Fruit fly (Drosophila melanogaster) whole organism, pupa: ENCODE results near the gene Hsp26.

ENCODE experiments used
- CG12605 ChIP-seq: fragments of 200-800 bp; sonication (Bioruptor generic); IDR thresholded peaks from 2 replicates; pipeline ENCODE4 v1.3.6; 2022; ENCODE audit warnings: missing biosample characterization, missing genetic modification characterization
- CG13204 ChIP-seq: fragments of 200-800 bp; sonication (Bioruptor generic); optimal IDR thresholded peaks from 2 replicates; lab custom pipeline; 2018; ENCODE audit warnings: missing biosample characterization, mild to moderate bottlenecking, missing genetic modification characterization, moderate library complexity
- CG14655 ChIP-seq: fragments of 200-800 bp; sonication (Bioruptor generic); optimal IDR thresholded peaks from 3 replicates; lab custom pipeline; 2017; ENCODE audit warnings: mild to moderate bottlenecking, missing biosample characterization, missing genetic modification reagents, missing genetic modification characterization
- CG34367 ChIP-seq: fragments of 200-800 bp; sonication (Bioruptor generic); optimal IDR thresholded peaks from 2 replicates; lab custom pipeline; 2018; ENCODE audit warnings: missing biosample characterization, mild to moderate bottlenecking, missing genetic modification characterization
- CG4496 ChIP-seq: fragments of 200-800 bp; sonication (Bioruptor generic); IDR thresholded peaks from 3 replicates; pipeline ENCODE4 v1.3.6; 2022; ENCODE audit warnings: missing biosample characterization, missing genetic modification characterization
- CG8301 ChIP-seq: fragments of 200-800 bp; sonication (Bioruptor generic); optimal IDR thresholded peaks from 2 replicates; lab custom pipeline; 2018; ENCODE audit warnings: missing biosample characterization, mild to moderate bottlenecking, missing genetic modification characterization
- CG9948 ChIP-seq: fragments of 200-800 bp; sonication (Bioruptor generic); optimal IDR thresholded peaks from 2 replicates; lab custom pipeline; 2018; ENCODE audit warnings: missing biosample characterization, mild to moderate bottlenecking, missing genetic modification characterization, moderate library complexity
- EcR ChIP-seq: fragments of 200-800 bp; sonication (Bioruptor generic); optimal IDR thresholded peaks from 3 replicates; lab custom pipeline; 2019; ENCODE audit warnings: missing biosample characterization, missing genetic modification characterization, mild to moderate bottlenecking, moderate library complexity, missing genetic modification reagents
- Ets98B ChIP-seq: fragments of 200-800 bp; sonication (Bioruptor generic); IDR thresholded peaks from 2 replicates; pipeline ENCODE4 v1.3.6; 2022; ENCODE audit warnings: missing biosample characterization, missing genetic modification characterization
- Pif1A ChIP-seq: fragments of 200-800 bp; sonication (Bioruptor generic); optimal IDR thresholded peaks from 3 replicates; lab custom pipeline; 2016; ENCODE audit warnings: missing biosample characterization, missing genetic modification characterization
- Snoo ChIP-seq: fragments of 200-800 bp; sonication (Bioruptor generic); optimal IDR thresholded peaks from 3 replicates; lab custom pipeline; 2017; ENCODE audit warnings: missing biosample characterization, mild to moderate bottlenecking, missing genetic modification characterization, inconsistent platforms
- fd96Ca ChIP-seq: fragments of 200-800 bp; sonication (Bioruptor generic); IDR thresholded peaks from 3 replicates; pipeline ENCODE4 v1.3.6; 2022; ENCODE audit warnings: missing biosample characterization, missing genetic modification characterization

- TF ChIP-seq CG4496 (GFP tag; lab: Robert Waterston, UW) (no peak), CG34367 (tag; lab: Kevin White, UChicago) (no peak), CG13204 (GFP tag; lab: Kevin White, UChicago) (no peak), fd96Ca (GFP tag; lab: Robert Waterston, UW) (no peak), Snoo (tag; lab: Kevin White, UChicago) (peak; percentile 76), CG14655 (GFP tag; lab: Kevin White, UChicago) (no peak), CG8301 (tag; lab: Kevin White, UChicago) (no peak), CG9948 (tag; lab: Kevin White, UChicago) (no peak), CG12605 (no peak), Ets98B (GFP tag; lab: Robert Waterston, UW) (no peak), Pif1A (GFP tag; lab: Kevin White, UChicago) (no peak), EcR (peak; percentile 88)
Observed at dm6 chr3L:9380344-9380849, 3.2 kb upstream of the Hsp26 start.
